Fruit fly (Drosophila melanogaster): ENCODE measurements around the gene mRpS2.

- no peak for TF ChIP-seq dmrt93B (GFP tag; optimal IDR thresholded peaks at IDR 0.05)
- peak in 1 of 2 experiments; percentile 26 for TF ChIP-seq dl (GFP tag; optimal IDR thresholded peaks at IDR 0.05; ENCODE audit: insufficient read depth in 1 of 2, partially characterized antibody in 2 of 2)
- TF ChIP-seq CG9705 (GFP tag; optimal IDR thresholded peaks at IDR 0.05), result no peak
- peak; percentile 29 for TF ChIP-seq woc (GFP tag; optimal IDR thresholded peaks at IDR 0.05)
- no peak for TF ChIP-seq N (GFP tag; optimal IDR thresholded peaks at IDR 0.05)
- TF ChIP-seq h (GFP tag; optimal IDR thresholded peaks at IDR 0.05), result peak; percentile 54
- no peak for TF ChIP-seq psq (GFP tag; optimal IDR thresholded peaks at IDR 0.05)
These were observed 40.1 kb downstream of the mRpS2 start for dm6 chr2L:4810044-4810609.
